Fruit fly (Drosophila melanogaster) whole organism, embryonic: ENCODE measurements around the gene CG3448.

ENCODE experiments used
- BEAF-32 ChIP-seq: fragments of 200-800 bp; sonication (Bioruptor generic); optimal IDR thresholded peaks from 3 replicates; lab custom pipeline; 2017; ENCODE audit warnings: missing biosample characterization, missing genetic modification characterization, mild to moderate bottlenecking, moderate library complexity, missing genetic modification reagents
- Bdp1 ChIP-seq: fragments of 200-800 bp; sonication (Bioruptor generic); optimal IDR thresholded peaks from 3 replicates; lab custom pipeline; 2016; ENCODE audit warnings: missing biosample characterization, missing genetic modification characterization
- Bgb ChIP-seq: fragments of 200-800 bp; sonication (Bioruptor generic); IDR thresholded peaks from 2 replicates; pipeline ENCODE4 v1.3.6; 2022; ENCODE audit warnings: missing biosample characterization, missing genetic modification characterization; ENCODE audit not compliant: partially characterized antibody
- CG10147 ChIP-seq: fragments of 200-800 bp; sonication (Bioruptor generic); optimal IDR thresholded peaks from 2 replicates; lab custom pipeline; 2019; ENCODE audit warnings: missing biosample characterization, mild to moderate bottlenecking, missing genetic modification characterization, moderate library complexity
- CG11247 ChIP-seq: fragments of 200-800 bp; sonication (Bioruptor generic); IDR thresholded peaks from 2 replicates; pipeline ENCODE4 v1.3.6; 2022; ENCODE audit warnings: missing biosample characterization, missing genetic modification characterization
- CG14050 ChIP-seq: fragments of 200-800 bp; sonication (Bioruptor generic); IDR thresholded peaks from 3 replicates; pipeline ENCODE4 v1.3.6; 2022; ENCODE audit warnings: missing biosample characterization, missing genetic modification characterization
- CG1602 ChIP-seq: fragments of 200-800 bp; sonication (Bioruptor generic); optimal IDR thresholded peaks from 3 replicates; lab custom pipeline; 2016; ENCODE audit warnings: missing biosample characterization, missing genetic modification characterization
- CG17328 ChIP-seq: fragments of 200-800 bp; sonication (Bioruptor generic); IDR thresholded peaks from 2 replicates; pipeline ENCODE4 v1.3.6; 2022; ENCODE audit warnings: missing biosample characterization, missing genetic modification characterization
- CG3163 ChIP-seq: fragments of 200-800 bp; sonication (Bioruptor generic); optimal IDR thresholded peaks from 3 replicates; lab custom pipeline; 2016; ENCODE audit warnings: missing biosample characterization, missing genetic modification characterization
- CG3407 ChIP-seq: fragments of 200-800 bp; sonication (Bioruptor generic); optimal IDR thresholded peaks from 2 replicates; lab custom pipeline; 2018; ENCODE audit warnings: missing biosample characterization, mild to moderate bottlenecking, missing genetic modification characterization
- CG43689 ChIP-seq: fragments of 200-800 bp; sonication (Bioruptor generic); IDR thresholded peaks from 2 replicates; pipeline ENCODE4 v1.3.6; 2022; ENCODE audit warnings: missing biosample characterization, missing genetic modification characterization
- CG4707 ChIP-seq: fragments of 200-800 bp; sonication (Bioruptor generic); optimal IDR thresholded peaks from 2 replicates; lab custom pipeline; 2018; ENCODE audit warnings: missing biosample characterization, mild to moderate bottlenecking, missing genetic modification characterization, moderate library complexity
- CG4730 ChIP-seq: fragments of 200-800 bp; sonication (Bioruptor generic); IDR thresholded peaks from 2 replicates; pipeline ENCODE4 v1.3.6; 2022; ENCODE audit warnings: missing biosample characterization, missing genetic modification characterization
- CG6791 ChIP-seq: fragments of 200-800 bp; sonication (Bioruptor generic); IDR thresholded peaks from 3 replicates; pipeline ENCODE4 v1.3.6; 2022; ENCODE audit warnings: missing biosample characterization, missing genetic modification characterization; ENCODE audit not compliant: partially characterized antibody
- CG8281 ChIP-seq: fragments of 200-800 bp; sonication (Bioruptor generic); optimal IDR thresholded peaks from 2 replicates; lab custom pipeline; 2018; ENCODE audit warnings: missing biosample characterization, mild to moderate bottlenecking, missing genetic modification characterization, moderate library complexity
- CG8765 ChIP-seq: fragments of 200-800 bp; sonication (Bioruptor generic); IDR thresholded peaks from 2 replicates; pipeline ENCODE4 v1.3.6; 2022; ENCODE audit warnings: missing biosample characterization, missing genetic modification characterization
- CG9876 ChIP-seq: fragments of 200-800 bp; sonication (Bioruptor generic); optimal IDR thresholded peaks from 2 replicates; lab custom pipeline; 2016; ENCODE audit warnings: missing biosample characterization, missing genetic modification characterization
- CG9932 ChIP-seq: fragments of 200-800 bp; sonication (Bioruptor generic); IDR thresholded peaks from 2 replicates; pipeline ENCODE4 v1.3.6; 2022; ENCODE audit warnings: missing biosample characterization, missing genetic modification characterization
- D ChIP-seq, 2 experiments: fragments of 200-800 bp in 1 of 2; fragments of >200 bp in 1 of 2; sonication (Bioruptor generic) in 1 of 2; optimal IDR thresholded peaks; 2 replicates in 1 of 2; 3 replicates in 1 of 2; lab custom pipeline; 2017; ENCODE audit warnings: mild to moderate bottlenecking in 1 of 2, missing biosample characterization in 1 of 2, missing genetic modification characterization in 1 of 2, missing genetic modification reagents in 1 of 2
- Fer3 ChIP-seq: fragments of 200-800 bp; sonication (Bioruptor generic); optimal IDR thresholded peaks from 2 replicates; lab custom pipeline; 2018; ENCODE audit warnings: missing biosample characterization, mild to moderate bottlenecking, missing genetic modification characterization, moderate library complexity
- Hand ChIP-seq: fragments of 200-800 bp; sonication (Bioruptor generic); optimal IDR thresholded peaks from 2 replicates; lab custom pipeline; 2017; ENCODE audit warnings: mild to moderate bottlenecking, missing biosample characterization, missing genetic modification reagents, missing genetic modification characterization
- HmgD ChIP-seq: fragments of 200-800 bp; sonication (Bioruptor generic); optimal IDR thresholded peaks from 3 replicates; lab custom pipeline; 2016; ENCODE audit warnings: missing biosample characterization, missing genetic modification characterization
- Lim3 ChIP-seq: fragments of 200-800 bp; sonication (Bioruptor generic); IDR thresholded peaks from 2 replicates; pipeline ENCODE4 v1.3.6; 2022; ENCODE audit warnings: missing biosample characterization, missing genetic modification characterization
- Mes4 ChIP-seq: fragments of 200-800 bp; sonication (Bioruptor generic); optimal IDR thresholded peaks from 2 replicates; lab custom pipeline; 2016; ENCODE audit warnings: missing biosample characterization, missing genetic modification characterization
- NC2α ChIP-seq: fragments of 200-800 bp; sonication (Bioruptor generic); optimal IDR thresholded peaks from 2 replicates; lab custom pipeline; 2016; ENCODE audit warnings: missing biosample characterization, missing genetic modification characterization
- Sox102F ChIP-seq: fragments of 200-800 bp; sonication (Bioruptor generic); optimal IDR thresholded peaks from 2 replicates; lab custom pipeline; 2018; ENCODE audit warnings: missing biosample characterization, mild to moderate bottlenecking, missing genetic modification characterization, moderate library complexity
- Xrp1 ChIP-seq: fragments of 200-800 bp; sonication (Bioruptor generic); IDR thresholded peaks from 2 replicates; pipeline ENCODE4 v1.3.6; 2022; ENCODE audit warnings: missing biosample characterization, missing genetic modification characterization
- YL-1 ChIP-seq: fragments of 200-800 bp; sonication (Bioruptor generic); optimal IDR thresholded peaks from 3 replicates; lab custom pipeline; 2017; ENCODE audit warnings: missing biosample characterization, mild to moderate bottlenecking, missing genetic modification characterization
- bowl ChIP-seq: fragments of 200-800 bp; sonication (Bioruptor generic); IDR thresholded peaks from 2 replicates; pipeline ENCODE4 v1.3.6; 2022; ENCODE audit warnings: missing biosample characterization, missing genetic modification characterization
- chm ChIP-seq: fragments of 200-800 bp; sonication (Bioruptor generic); IDR thresholded peaks from 2 replicates; pipeline ENCODE4 v1.3.6; 2022; ENCODE audit warnings: missing biosample characterization, missing genetic modification characterization
- corto ChIP-seq: fragments of 200-800 bp; sonication (Bioruptor generic); optimal IDR thresholded peaks from 2 replicates; lab custom pipeline; 2016; ENCODE audit warnings: missing biosample characterization, mild to moderate bottlenecking, missing genetic modification characterization, moderate library complexity
- crol ChIP-seq: fragments of 200-800 bp; sonication (Bioruptor generic); IDR thresholded peaks from 2 replicates; pipeline ENCODE4 v1.3.6; 2022; ENCODE audit warnings: missing biosample characterization, missing genetic modification characterization
- danr ChIP-seq: fragments of 200-800 bp; sonication (Bioruptor generic); IDR thresholded peaks from 2 replicates; pipeline ENCODE4 v1.3.6; 2022; ENCODE audit warnings: missing biosample characterization, missing genetic modification characterization
- ems ChIP-seq: fragments of 200-800 bp; sonication (Bioruptor generic); optimal IDR thresholded peaks from 3 replicates; lab custom pipeline; 2016; ENCODE audit warnings: missing biosample characterization, missing genetic modification characterization
- exex ChIP-seq: fragments of 200-800 bp; sonication (Bioruptor generic); optimal IDR thresholded peaks from 4 replicates; lab custom pipeline; 2018; ENCODE audit warnings: missing biosample characterization, mild to moderate bottlenecking, missing genetic modification characterization, moderate library complexity
- gem ChIP-seq: fragments of 200-800 bp; sonication (Bioruptor generic); optimal IDR thresholded peaks from 2 replicates; lab custom pipeline; 2019; ENCODE audit warnings: missing biosample characterization, mild to moderate bottlenecking, missing genetic modification characterization, moderate library complexity
- hkb ChIP-seq, 2 experiments: fragments of 200-800 bp in 1 of 2; fragments of >200 bp in 1 of 2; sonication (Bioruptor generic) in 1 of 2; IDR thresholded peaks in 1 of 2; optimal IDR thresholded peaks in 1 of 2; 2 replicates each; pipeline versions ENCODE4 v1.3.6 to Lab custom; 2017 to 2022; ENCODE audit warnings: missing biosample characterization in 1 of 2, missing genetic modification characterization in 1 of 2
- peb ChIP-seq: fragments of 200-800 bp; sonication (Bioruptor generic); IDR thresholded peaks from 2 replicates; pipeline ENCODE4 v1.3.6; 2022; ENCODE audit warnings: missing biosample characterization, missing genetic modification characterization
- prd ChIP-seq, 3 experiments: fragments of >200 bp in 2 of 3; fragments of 200-800 bp in 1 of 3; sonication (Bioruptor generic) in 1 of 3; optimal IDR thresholded peaks in 2 of 3; IDR thresholded peaks in 1 of 3; 2 replicates in 2 of 3; 3 replicates in 1 of 3; pipeline versions ENCODE4 v1.3.6 to Lab custom; 2017 to 2022; ENCODE audit warnings: missing biosample characterization in 1 of 3, missing genetic modification characterization in 1 of 3
- rib ChIP-seq: fragments of 200-800 bp; sonication (Bioruptor generic); IDR thresholded peaks from 2 replicates; pipeline ENCODE4 v1.3.6; 2022; ENCODE audit warnings: missing biosample characterization, missing genetic modification characterization
- sc ChIP-seq, 3 experiments: fragments of >200 bp in 2 of 3; fragments of 200-800 bp in 1 of 3; sonication (Bioruptor generic) in 1 of 3; optimal IDR thresholded peaks; 2 replicates in 2 of 3; 3 replicates in 1 of 3; lab custom pipeline; 2017; ENCODE audit warnings: mild to moderate bottlenecking in 1 of 3, missing biosample characterization in 1 of 3, missing genetic modification characterization in 1 of 3, missing genetic modification reagents in 1 of 3
- sim ChIP-seq: fragments of 200-800 bp; sonication (Bioruptor generic); IDR thresholded peaks from 2 replicates; pipeline ENCODE4 v1.3.6; 2022; ENCODE audit warnings: missing biosample characterization, missing genetic modification characterization
- slou ChIP-seq: fragments of 200-800 bp; sonication (Bioruptor generic); optimal IDR thresholded peaks from 3 replicates; lab custom pipeline; 2016; ENCODE audit warnings: missing biosample characterization, missing genetic modification characterization
- slp2 ChIP-seq: fragments of 200-800 bp; sonication (Bioruptor generic); optimal IDR thresholded peaks from 2 replicates; lab custom pipeline; 2016; ENCODE audit warnings: missing biosample characterization, missing genetic modification characterization
- sob ChIP-seq: fragments of 200-800 bp; sonication (Bioruptor generic); IDR thresholded peaks from 2 replicates; pipeline ENCODE4 v1.3.6; 2022; ENCODE audit warnings: missing biosample characterization, missing genetic modification characterization
- stwl ChIP-seq: fragments of 200-800 bp; sonication (Bioruptor generic); optimal IDR thresholded peaks from 3 replicates; lab custom pipeline; 2018; ENCODE audit warnings: missing biosample characterization, mild to moderate bottlenecking, missing genetic modification characterization, moderate library complexity
- toy ChIP-seq: fragments of 200-800 bp; sonication (Bioruptor generic); IDR thresholded peaks from 2 replicates; pipeline ENCODE4 v1.3.6; 2022; ENCODE audit warnings: missing biosample characterization, missing genetic modification characterization

The CG3448 gene

DNA sequence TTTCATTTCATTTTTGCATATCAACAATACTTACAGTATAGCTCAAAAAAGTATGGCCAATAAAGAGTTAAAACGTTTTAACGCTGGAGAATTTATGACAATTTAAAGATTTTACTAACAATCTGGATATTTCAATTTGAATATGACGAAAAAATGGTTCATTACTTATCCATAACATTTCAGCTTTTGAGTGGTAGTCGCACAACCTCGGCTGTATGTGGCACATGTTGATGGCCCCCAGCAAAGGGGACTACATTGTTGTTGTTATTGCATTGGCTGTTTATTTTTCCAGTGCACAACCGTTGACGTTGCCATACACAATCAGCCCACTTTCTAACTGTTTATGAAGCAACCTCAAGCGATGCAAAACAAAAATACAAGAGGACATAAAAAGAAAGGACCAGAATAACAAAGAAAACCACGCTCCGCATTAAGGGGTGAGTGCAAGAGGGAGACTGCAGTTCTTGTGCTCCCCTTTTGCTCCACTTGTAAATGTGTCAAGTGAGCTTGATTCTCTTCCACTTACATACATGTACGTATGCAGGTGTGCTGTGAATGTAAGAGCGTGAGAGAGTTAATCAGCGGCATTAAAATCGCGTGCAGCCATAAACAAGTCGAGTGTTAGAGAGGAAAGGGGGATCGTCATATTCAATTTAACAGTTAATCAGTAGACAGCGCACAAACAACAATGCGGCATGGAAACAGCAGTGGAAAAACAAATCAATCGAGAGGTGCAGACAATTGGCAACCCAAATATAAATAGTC, 31.1 kb downstream of the CG3448 start (continued):
- TF ChIP-seq peb (GFP tag; lab: Robert Waterston, UW), result peak; percentile 17; the same call in 1 of the 2 replicates
- TF ChIP-seq Lim3 (GFP tag; lab: Robert Waterston, UW), result 0 out of 2 replicates have a peak, but pooled peaks have one; percentile 19
- no peak for TF ChIP-seq CG8765 (GFP tag; lab: Robert Waterston, UW)
- no peak for TF ChIP-seq Hand (GFP tag; lab: Kevin White, UChicago)
- TF ChIP-seq corto (GFP tag; lab: Kevin White, UChicago), result peak; percentile 82
- TF ChIP-seq chm (GFP tag; lab: Robert Waterston, UW), result no peak
- TF ChIP-seq slou (GFP tag; lab: Kevin White, UChicago), result no peak
- TF ChIP-seq CG9932 (GFP tag; lab: Robert Waterston, UW), result no peak
- no peak for TF ChIP-seq ems (GFP tag; lab: Kevin White, UChicago)
- no peak for TF ChIP-seq stwl (tag; lab: Kevin White, UChicago)
- no peak for TF ChIP-seq sc (optimal IDR thresholded peaks at IDR 0.05; lab: Kevin White, UChicago)
- peak; percentile 10 for TF ChIP-seq sc (GFP tag; optimal IDR thresholded peaks at IDR 0.05; lab: Kevin White, UChicago)
- TF ChIP-seq toy (GFP tag; lab: Robert Waterston, UW), result no peak
- TF ChIP-seq Fer3, result peak; percentile 29
- TF ChIP-seq CG8281, result no peak
- no peak for TF ChIP-seq Mes4 (GFP tag; lab: Kevin White, UChicago)
- no peak for TF ChIP-seq YL-1 (GFP tag; lab: Kevin White, UChicago)
- peak; percentile 14 for TF ChIP-seq CG3407 (GFP tag; lab: Kevin White, UChicago)
- peak; percentile 17 for TF ChIP-seq slp2 (GFP tag; lab: Kevin White, UChicago)
- peak; percentile 72 for TF ChIP-seq gem (tag; lab: Kevin White, UChicago)
- no peak for TF ChIP-seq Bgb (GFP tag; lab: Robert Waterston, UW)
- no peak for TF ChIP-seq rib
- no peak for TF ChIP-seq exex (tag; lab: Kevin White, UChicago)
- TF ChIP-seq hkb (optimal IDR thresholded peaks at IDR 0.05; lab: Kevin White, UChicago), result no peak
- TF ChIP-seq hkb (GFP tag; IDR thresholded peaks at IDR 0.05; lab: Robert Waterston, UW), result peak; percentile 66; the same call in 1 of the 2 replicates
- no peak for TF ChIP-seq CG4707 (GFP tag; lab: Kevin White, UChicago)
- TF ChIP-seq CG9876 (GFP tag; lab: Kevin White, UChicago), result no peak
- TF ChIP-seq CG43689 (GFP tag; lab: Robert Waterston, UW), result peak; percentile 53; the same call in 1 of the 2 replicates
- no peak for TF ChIP-seq crol (GFP tag; lab: Robert Waterston, UW)
- TF ChIP-seq D (optimal IDR thresholded peaks at IDR 0.05; lab: Kevin White, UChicago), result no peak
- TF ChIP-seq D (GFP tag; optimal IDR thresholded peaks at IDR 0.05; lab: Kevin White, UChicago), result peak; percentile 3
- TF ChIP-seq CG14050 (GFP tag; lab: Robert Waterston, UW), result peak; percentile 24; the same call in 2 of the 3 replicates
- no peak for TF ChIP-seq sim
- TF ChIP-seq Bdp1 (GFP tag; lab: Kevin White, UChicago), result no peak
- peak; percentile 63; the same call in 1 of the 2 replicates for TF ChIP-seq Xrp1 (GFP tag; lab: Robert Waterston, UW)
- peak; percentile 77 for TF ChIP-seq Sox102F (GFP tag; lab: Kevin White, UChicago)
- no peak for TF ChIP-seq CG3163 (GFP tag; lab: Kevin White, UChicago)
- no peak for TF ChIP-seq bowl (GFP tag; lab: Robert Waterston, UW)
- no peak for TF ChIP-seq CG4730 (GFP tag; lab: Robert Waterston, UW)
- peak; percentile 49 for TF ChIP-seq CG10147
- TF ChIP-seq danr (GFP tag; lab: Robert Waterston, UW), result no peak
- TF ChIP-seq CG6791, result no peak
- TF ChIP-seq BEAF-32 (GFP tag; lab: Kevin White, UChicago), result no peak
- no peak for TF ChIP-seq HmgD (GFP tag; lab: Kevin White, UChicago)
- peak; percentile 69 for TF ChIP-seq CG17328 (GFP tag; lab: Robert Waterston, UW)
- TF ChIP-seq CG1602 (GFP tag; lab: Kevin White, UChicago), result no peak
- no peak for TF ChIP-seq NC2α (GFP tag; lab: Kevin White, UChicago)
- TF ChIP-seq prd (optimal IDR thresholded peaks at IDR 0.05; lab: Kevin White, UChicago), result no peak
- peak; percentile 56; the same call in 2 of the 3 replicates for TF ChIP-seq prd (GFP tag; IDR thresholded peaks at IDR 0.05; lab: Robert Waterston, UW)
- 0 out of 2 replicates have a peak, but pooled peaks have one; percentile 19 for TF ChIP-seq CG11247 (GFP tag; lab: Robert Waterston, UW)
- TF ChIP-seq sob (GFP tag; lab: Robert Waterston, UW), result 0 out of 2 replicates have a peak, but pooled peaks have one; percentile 7
